Worm (Caenorhabditis elegans) whole organism, early embryonic: ENCODE data around the gene C15F1.5.
"Not testable (repeated sequence)": the region's sequence is repeated elsewhere in the genome, so short reads cannot be mapped to it uniquely, and the experiment has no call there.

Source experiments
- B0310.2 ChIP-seq: sonication (generic microtip); optimal IDR thresholded peaks from 2 replicates; lab custom pipeline; 2016; ENCODE audit warnings: mild to moderate bottlenecking, missing genetic modification characterization, missing compliant biosample characterization
- aly-1 ChIP-seq: sonication (generic microtip); optimal IDR thresholded peaks from 2 replicates; lab custom pipeline; 2016; ENCODE audit warnings: missing genetic modification characterization, missing compliant biosample characterization
- ama-1 ChIP-seq: fragments of 150-350 bp; optimal IDR thresholded peaks from 2 replicates; lab custom pipeline; 2014
- ceh-13 ChIP-seq: fragments of 200-800 bp; sonication (Bioruptor generic); optimal IDR thresholded peaks from 2 replicates; lab custom pipeline; 2018; ENCODE audit warnings: mild to moderate bottlenecking, missing genetic modification characterization, missing compliant biosample characterization
- ceh-36 ChIP-seq: sonication (generic microtip); optimal IDR thresholded peaks from 2 replicates; lab custom pipeline; 2016; ENCODE audit warnings: missing genetic modification characterization, inconsistent platforms, missing compliant biosample characterization
- flt-1 ChIP-seq: fragments of 200-800 bp; sonication (Bioruptor generic); IDR thresholded peaks from 2 replicates; pipeline ENCODE4 v1.3.6; 2022; ENCODE audit warnings: missing genetic modification characterization, missing compliant biosample characterization
- hmg-4 ChIP-seq: fragments of 200-800 bp; sonication (Bioruptor generic); optimal IDR thresholded peaks from 2 replicates; lab custom pipeline; 2018; ENCODE audit warnings: mild to moderate bottlenecking, missing genetic modification characterization, missing compliant biosample characterization
- hnd-1 ChIP-seq: sonication (generic microtip); optimal IDR thresholded peaks from 2 replicates; lab custom pipeline; 2016; ENCODE audit warnings: missing genetic modification characterization, missing compliant biosample characterization
- sea-1 ChIP-seq: fragments of 200-800 bp; sonication (Bioruptor generic); conservative IDR thresholded peaks from 2 replicates; pipeline ENCODE4 v1.3.6; 2022; ENCODE audit warnings: missing genetic modification characterization, missing compliant biosample characterization
- tbx-11 ChIP-seq: fragments of 200-800 bp; sonication (Bioruptor generic); IDR thresholded peaks from 2 replicates; pipeline ENCODE4 v1.3.6; 2022; ENCODE audit warnings: missing genetic modification characterization, missing compliant biosample characterization
- tbx-37 ChIP-seq: fragments of 200-800 bp; sonication (Bioruptor generic); conservative IDR thresholded peaks from 2 replicates; pipeline ENCODE4 v1.3.6; 2022; ENCODE audit warnings: missing genetic modification reagents, missing genetic modification characterization, missing compliant biosample characterization

DNA sequence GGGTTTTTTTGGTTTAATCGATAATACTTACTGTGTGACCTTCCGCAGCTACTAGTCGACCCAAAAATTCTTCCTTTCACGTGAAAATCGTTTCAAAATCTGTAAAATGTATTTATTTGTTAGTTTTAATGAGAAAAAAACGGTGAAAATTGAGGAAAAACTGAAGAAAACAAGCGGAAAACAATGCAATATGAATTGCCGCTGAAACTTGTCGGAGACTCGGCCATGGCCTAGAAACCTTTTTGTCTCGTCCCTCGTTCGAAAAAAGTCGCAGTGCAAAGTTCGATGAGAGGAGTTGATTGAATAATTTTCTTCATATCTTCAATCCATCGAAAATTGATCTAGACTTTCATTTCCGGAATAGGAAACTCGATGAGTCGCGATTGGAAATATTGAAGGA is 7.3 kb upstream of the C15F1.5 start, which contains the start of gene C15F1.8:
- not testable (repeated sequence) for TF ChIP-seq ama-1 (lab: Kevin White, UChicago); tbx-11 (GFP tag; lab: Robert Waterston, UW); flt-1; B0310.2 (tag; lab: Kevin White, UChicago); hmg-4 (GFP tag; lab: Kevin White, UChicago); hnd-1 (tag; lab: Kevin White, UChicago); sea-1 (GFP tag; lab: Robert Waterston, UW); tbx-37; ceh-13; ceh-36 (tag; lab: Kevin White, UChicago); aly-1 (tag; lab: Kevin White, UChicago)
